Worm (Caenorhabditis elegans): ENCODE measurements around the gene F28C1.1.

ce11 chrV:12462908-12463307, 12.3 kb downstream of the F28C1.1 start, which contains the start of gene egl-10:
- TF ChIP-seq ref-1 (GFP tag; conservative IDR thresholded peaks at IDR 0.05) (no peak), med-1 (GFP tag; optimal IDR thresholded peaks at IDR 0.05; ENCODE audit: insufficient read depth) (no peak), tab-1 (GFP tag; IDR thresholded peaks at IDR 0.05) (no peak), T22C8.4 (GFP tag; IDR thresholded peaks at IDR 0.05) (no peak), klf-2 (GFP tag; conservative IDR thresholded peaks at IDR 0.05) (no peak)

All from whole organism, midembryonic.